Worm (Caenorhabditis elegans) whole organism, mixed stage, embryonic: Measurements from ENCODE around the gene mtp-18.

ENCODE experiments used
- M03D4.4 ChIP-seq: sonication (generic microtip); optimal IDR thresholded peaks from 2 replicates; lab custom pipeline; 2017; ENCODE audit warnings: mild to moderate bottlenecking, missing genetic modification characterization, missing compliant biosample characterization
- bed-3 ChIP-seq: fragments of 200-800 bp; sonication (Bioruptor generic); optimal IDR thresholded peaks from 3 replicates; lab custom pipeline; 2018; ENCODE audit warnings: mild to moderate bottlenecking, missing genetic modification characterization, moderate library complexity, missing compliant biosample characterization
- blmp-1 ChIP-seq: fragments of 150-350 bp; optimal IDR thresholded peaks from 2 replicates; lab custom pipeline; 2014; ENCODE audit warnings: missing biosample characterization, missing genetic modification characterization
- ceh-39 ChIP-seq: fragments of 150-350 bp; optimal IDR thresholded peaks from 2 replicates; lab custom pipeline; 2014; ENCODE audit warnings: missing biosample characterization, missing genetic modification characterization
- ceh-43 ChIP-seq: fragments of 200-800 bp; sonication (Bioruptor generic); optimal IDR thresholded peaks from 2 replicates; lab custom pipeline; 2018; ENCODE audit warnings: mild to moderate bottlenecking, missing genetic modification characterization, moderate library complexity, missing compliant biosample characterization
- ceh-83 ChIP-seq: fragments of 200-800 bp; sonication (Bioruptor generic); optimal IDR thresholded peaks from 2 replicates; lab custom pipeline; 2018; ENCODE audit warnings: mild to moderate bottlenecking, missing genetic modification characterization, missing compliant biosample characterization
- ces-1 ChIP-seq: fragments of 150-350 bp; optimal IDR thresholded peaks from 2 replicates; lab custom pipeline; 2014; ENCODE audit warnings: missing biosample characterization, missing genetic modification reagents, missing genetic modification characterization
- cnd-1 ChIP-seq: fragments of 200-800 bp; sonication (Bioruptor generic); optimal IDR thresholded peaks from 2 replicates; lab custom pipeline; 2018; ENCODE audit warnings: mild to moderate bottlenecking, missing genetic modification characterization, missing compliant biosample characterization
- drap-1 ChIP-seq: fragments of 200-800 bp; sonication (Bioruptor generic); optimal IDR thresholded peaks from 3 replicates; lab custom pipeline; 2018; ENCODE audit warnings: mild to moderate bottlenecking, missing genetic modification characterization, missing compliant biosample characterization
- elt-1 ChIP-seq: sonication (generic microtip); optimal IDR thresholded peaks from 2 replicates; lab custom pipeline; 2017; ENCODE audit warnings: missing genetic modification characterization, mild to moderate bottlenecking, missing compliant biosample characterization, antibody characterized with exemption, moderate library complexity, borderline replicate concordance; ENCODE audit not compliant: insufficient read depth
- elt-3 ChIP-seq: fragments of 150-350 bp; optimal IDR thresholded peaks from 2 replicates; lab custom pipeline; 2014; ENCODE audit warnings: missing biosample characterization, missing genetic modification characterization
- flh-1 ChIP-seq: fragments of 200-800 bp; sonication (Bioruptor generic); optimal IDR thresholded peaks from 2 replicates; lab custom pipeline; 2018; ENCODE audit warnings: mild to moderate bottlenecking, missing genetic modification characterization, moderate library complexity, missing compliant biosample characterization
- ham-2 ChIP-seq: fragments of 200-800 bp; sonication (Bioruptor generic); optimal IDR thresholded peaks from 2 replicates; lab custom pipeline; 2018; ENCODE audit warnings: mild to moderate bottlenecking, missing genetic modification characterization, missing compliant biosample characterization
- hlh-1 ChIP-seq: fragments of 150-350 bp; optimal IDR thresholded peaks from 2 replicates; lab custom pipeline; 2014; ENCODE audit warnings: missing biosample characterization, missing genetic modification reagents, missing genetic modification characterization
- lin-13 ChIP-seq: fragments of 150-350 bp; optimal IDR thresholded peaks from 2 replicates; lab custom pipeline; 2014; ENCODE audit warnings: missing biosample characterization, missing genetic modification characterization
- lin-32 ChIP-seq: fragments of 200-800 bp; sonication (Bioruptor generic); optimal IDR thresholded peaks from 2 replicates; lab custom pipeline; 2018; ENCODE audit warnings: mild to moderate bottlenecking, missing genetic modification characterization, missing compliant biosample characterization
- lsy-2 ChIP-seq: fragments of 150-350 bp; optimal IDR thresholded peaks from 2 replicates; lab custom pipeline; 2014; ENCODE audit warnings: missing biosample characterization, missing genetic modification characterization
- mab-5 ChIP-seq: fragments of 150-350 bp; optimal IDR thresholded peaks from 2 replicates; lab custom pipeline; 2014; ENCODE audit warnings: missing biosample characterization, missing genetic modification characterization
- mep-1 ChIP-seq: fragments of 150-350 bp; optimal IDR thresholded peaks from 2 replicates; lab custom pipeline; 2017; ENCODE audit warnings: missing biosample characterization, missing genetic modification reagents, missing genetic modification characterization, inconsistent platforms
- mls-2 ChIP-seq: sonication (generic microtip); optimal IDR thresholded peaks from 2 replicates; lab custom pipeline; 2016; ENCODE audit warnings: mild to moderate bottlenecking, missing genetic modification characterization, moderate library complexity, missing compliant biosample characterization
- nhr-12 ChIP-seq: fragments of 150-350 bp; optimal IDR thresholded peaks from 2 replicates; lab custom pipeline; 2014; ENCODE audit warnings: missing biosample characterization, missing genetic modification characterization
- nhr-2 ChIP-seq: fragments of 150-350 bp; optimal IDR thresholded peaks from 2 replicates; lab custom pipeline; 2014; ENCODE audit warnings: missing biosample characterization, missing genetic modification characterization
- nhr-237 ChIP-seq: fragments of 150-350 bp; optimal IDR thresholded peaks from 2 replicates; lab custom pipeline; 2014; ENCODE audit warnings: missing biosample characterization, missing genetic modification characterization
- nhr-76 ChIP-seq: sonication (generic microtip); optimal IDR thresholded peaks from 2 replicates; lab custom pipeline; 2017; ENCODE audit warnings: missing biosample characterization, missing genetic modification characterization
- pha-4 ChIP-seq: fragments of 150-350 bp; optimal IDR thresholded peaks from 2 replicates; lab custom pipeline; 2018; ENCODE audit warnings: missing biosample characterization, missing genetic modification reagents, missing genetic modification characterization
- sptf-1 ChIP-seq: sonication (generic microtip); optimal IDR thresholded peaks from 2 replicates; lab custom pipeline; 2017; ENCODE audit warnings: mild to moderate bottlenecking, missing genetic modification characterization, moderate library complexity, missing compliant biosample characterization
- tbx-8 ChIP-seq: fragments of 200-800 bp; sonication (Bioruptor generic); optimal IDR thresholded peaks from 2 replicates; lab custom pipeline; 2018; ENCODE audit warnings: mild to moderate bottlenecking, missing genetic modification characterization, moderate library complexity, missing compliant biosample characterization
- unc-120 ChIP-seq: sonication (generic microtip); optimal IDR thresholded peaks from 2 replicates; lab custom pipeline; 2017; ENCODE audit warnings: missing genetic modification characterization, missing compliant biosample characterization; ENCODE audit not compliant: poor library complexity, severe bottlenecking
- zip-8 ChIP-seq: fragments of 150-350 bp; optimal IDR thresholded peaks from 2 replicates; lab custom pipeline; 2014; ENCODE audit warnings: missing biosample characterization, missing genetic modification characterization
- ztf-11 ChIP-seq: fragments of 150-350 bp; optimal IDR thresholded peaks from 2 replicates; lab custom pipeline; 2014; ENCODE audit warnings: missing biosample characterization, missing genetic modification characterization

Gene mtp-18

ce11 chrX:6221097-6221496 is 14.9 kb upstream of the mtp-18 start:
- no peak for TF ChIP-seq nhr-237 (tag; lab: Kevin White, UChicago)
- TF ChIP-seq ham-2 (GFP tag; lab: Kevin White, UChicago), result no peak
- TF ChIP-seq mab-5 (tag; lab: Kevin White, UChicago), result no peak
- TF ChIP-seq ceh-43 (GFP tag; lab: Kevin White, UChicago), result no peak
- no peak for TF ChIP-seq flh-1 (GFP tag; lab: Kevin White, UChicago)
- TF ChIP-seq elt-1, result no peak
- no peak for TF ChIP-seq zip-8
- TF ChIP-seq nhr-2 (tag; lab: Kevin White, UChicago), result no peak
- TF ChIP-seq ces-1 (GFP tag; lab: Kevin White, UChicago), result no peak
- no peak for TF ChIP-seq sptf-1 (tag; lab: Kevin White, UChicago)
- TF ChIP-seq elt-3 (tag; lab: Kevin White, UChicago), result no peak
- no peak for TF ChIP-seq lin-32 (GFP tag; lab: Kevin White, UChicago)
- TF ChIP-seq lin-13 (tag; lab: Kevin White, UChicago), result no peak
- TF ChIP-seq ceh-83 (GFP tag; lab: Kevin White, UChicago), result no peak
- TF ChIP-seq bed-3 (GFP tag; lab: Kevin White, UChicago), result no peak

DNA sequence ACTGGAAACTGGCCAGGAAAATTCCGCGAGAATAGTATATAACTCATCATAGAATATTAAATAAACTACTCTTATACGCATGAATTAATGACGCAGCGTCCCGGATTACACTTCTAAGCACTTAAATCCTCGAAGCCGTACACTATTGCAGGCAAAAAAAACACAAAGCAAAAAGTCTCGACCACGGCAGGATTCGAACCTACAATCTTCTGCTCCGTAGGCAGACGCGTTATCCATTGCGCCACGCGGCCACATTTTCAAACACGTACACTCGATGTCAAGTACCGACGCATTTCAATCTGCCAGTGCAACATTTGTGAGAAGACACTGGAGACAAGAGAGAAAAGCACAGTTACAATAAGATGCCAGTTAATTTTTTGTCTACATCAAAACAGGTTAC is 13.7 kb upstream of the mtp-18 start:
- TF ChIP-seq tbx-8 (GFP tag; lab: Kevin White, UChicago), result no peak
- TF ChIP-seq lin-13 (tag; lab: Kevin White, UChicago), result peak; percentile 21
- peak; percentile 72 for TF ChIP-seq ceh-83 (GFP tag; lab: Kevin White, UChicago)
- no peak for TF ChIP-seq pha-4 (tag; lab: Kevin White, UChicago)
- peak; percentile 56 for TF ChIP-seq bed-3 (GFP tag; lab: Kevin White, UChicago)
- TF ChIP-seq M03D4.4 (tag; lab: Kevin White, UChicago), result peak; percentile 55
- peak; percentile 29 for TF ChIP-seq lin-32 (GFP tag; lab: Kevin White, UChicago)
- peak; percentile 68 for TF ChIP-seq drap-1 (GFP tag; lab: Kevin White, UChicago)
- TF ChIP-seq nhr-12 (tag; lab: Kevin White, UChicago), result no peak
- no peak for TF ChIP-seq elt-1
- TF ChIP-seq mls-2, result peak; percentile 57
- peak; percentile 33 for TF ChIP-seq unc-120 (tag; lab: Kevin White, UChicago)
- no peak for TF ChIP-seq nhr-76
- peak; percentile 7 for TF ChIP-seq ces-1 (GFP tag; lab: Kevin White, UChicago)
- TF ChIP-seq hlh-1, result peak; percentile 5
- peak; percentile 18 for TF ChIP-seq mep-1 (tag; lab: Kevin White, UChicago)
- no peak for TF ChIP-seq mab-5 (tag; lab: Kevin White, UChicago)
- TF ChIP-seq cnd-1 (tag; lab: Kevin White, UChicago), result peak; percentile 40
- TF ChIP-seq sptf-1 (tag; lab: Kevin White, UChicago), result peak; percentile 82
- TF ChIP-seq ztf-11 (tag; lab: Kevin White, UChicago), result no peak
- TF ChIP-seq blmp-1, result no peak
- no peak for TF ChIP-seq flh-1 (GFP tag; lab: Kevin White, UChicago)
- peak; percentile 20 for TF ChIP-seq ceh-43 (GFP tag; lab: Kevin White, UChicago)
- TF ChIP-seq, all 35 proteins: peak for 14

DNA sequence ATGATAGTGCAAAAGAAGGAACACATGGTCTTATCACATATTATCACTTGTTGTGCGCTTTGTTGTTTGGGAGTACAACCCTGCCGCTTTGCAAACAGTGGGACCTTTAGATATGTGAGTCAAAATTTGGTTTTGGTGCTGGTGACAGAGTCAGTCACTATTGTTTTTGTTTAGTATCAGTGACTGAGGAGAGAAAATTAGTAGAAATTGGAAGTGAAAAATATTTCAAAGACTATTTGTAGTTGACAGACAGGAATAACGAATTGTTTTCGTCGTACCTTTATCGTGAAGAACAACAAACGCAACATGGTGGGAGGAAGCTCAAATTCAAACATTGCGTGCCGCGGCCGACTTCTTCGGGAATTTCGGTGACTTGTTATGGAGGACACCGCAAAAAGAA is 10.3 kb upstream of the mtp-18 start, which contains the start of gene lrch-1:
lrch-1 (minus strand) TSS at position 101 of the 400 bp plus-strand sequence.
- TF ChIP-seq sptf-1 (tag; lab: Kevin White, UChicago) (no peak), elt-3 (tag; lab: Kevin White, UChicago) (no peak)
- TF ChIP-seq, all 35 proteins: peak for 0

- TF ChIP-seq ces-1 (GFP tag; lab: Kevin White, UChicago), result peak; percentile 88
- TF ChIP-seq ceh-43 (GFP tag; lab: Kevin White, UChicago), result peak; percentile 55
- TF ChIP-seq blmp-1, result no peak
Observed at ce11 chrX:6211322-6211820, 5.2 kb upstream of the mtp-18 start.

ce11 chrX:6208463-6208862 is 2.3 kb upstream of the mtp-18 start, which contains the start of gene C14F11.7:
TSS of gene C14F11.7 (minus strand) at chrX:6208563.
- TF ChIP-seq lin-13 (tag; lab: Kevin White, UChicago) (no peak), ceh-83 (GFP tag; lab: Kevin White, UChicago) (no peak), lsy-2 (tag; lab: Kevin White, UChicago) (no peak), ham-2 (GFP tag; lab: Kevin White, UChicago) (no peak), unc-120 (tag; lab: Kevin White, UChicago) (no peak), zip-8 (no peak), mls-2 (no peak), ceh-39 (tag; lab: Kevin White, UChicago) (no peak), mep-1 (tag; lab: Kevin White, UChicago) (no peak), ztf-11 (tag; lab: Kevin White, UChicago) (no peak)
